Worm (Caenorhabditis elegans) whole organism, young adult: ENCODE measurements around the gene F11G11.5.

ENCODE experiments used
- B0035.1 ChIP-seq: sonication (generic microtip); optimal IDR thresholded peaks from 2 replicates; lab custom pipeline; 2016; ENCODE audit warnings: missing genetic modification characterization, mild to moderate bottlenecking, missing compliant biosample characterization, missing genotype, missing genetic modification reagents
- B0261.1 ChIP-seq: sonication (generic microtip); optimal IDR thresholded peaks from 2 replicates; lab custom pipeline; 2016; ENCODE audit warnings: mild to moderate bottlenecking, missing genetic modification characterization, moderate library complexity, missing compliant biosample characterization
- B0336.3 ChIP-seq: fragments of 200-800 bp; sonication (Bioruptor generic); IDR thresholded peaks from 2 replicates; pipeline ENCODE4 v1.3.6; 2022; ENCODE audit warnings: missing genetic modification characterization, missing compliant biosample characterization
- C06A6.2 ChIP-seq: fragments of 200-800 bp; sonication (Bioruptor generic); conservative IDR thresholded peaks from 2 replicates; pipeline ENCODE4 v1.3.6; 2022; ENCODE audit warnings: missing genetic modification characterization, missing compliant biosample characterization
- C17E4.6 ChIP-seq: fragments of 200-800 bp; sonication (Bioruptor generic); IDR thresholded peaks from 2 replicates; pipeline ENCODE4 v1.3.6; 2022; ENCODE audit warnings: missing genetic modification reagents, missing genetic modification characterization, missing compliant biosample characterization
- D2030.7 ChIP-seq: fragments of 200-800 bp; sonication (Bioruptor generic); IDR thresholded peaks from 2 replicates; pipeline ENCODE4 v1.3.6; 2022; ENCODE audit warnings: missing genetic modification reagents, missing genetic modification characterization, missing compliant biosample characterization
- F23B12.7 ChIP-seq: sonication (generic microtip); optimal IDR thresholded peaks from 2 replicates; lab custom pipeline; 2017; ENCODE audit warnings: missing genetic modification characterization, mild to moderate bottlenecking, missing compliant biosample characterization, antibody characterized with exemption, moderate library complexity; ENCODE audit not compliant: insufficient read depth
- F37B4.10 ChIP-seq: fragments of 200-800 bp; sonication (Bioruptor generic); IDR thresholded peaks from 2 replicates; pipeline ENCODE4 v1.3.6; 2022; ENCODE audit warnings: missing genetic modification characterization, missing compliant biosample characterization
- F49E8.2 ChIP-seq: sonication (generic microtip); optimal IDR thresholded peaks from 3 replicates; lab custom pipeline; 2017; ENCODE audit warnings: missing genetic modification characterization, mild to moderate bottlenecking, missing compliant biosample characterization, antibody characterized with exemption, moderate library complexity; ENCODE audit not compliant: insufficient read depth
- F52B5.7 ChIP-seq: sonication (generic microtip); optimal IDR thresholded peaks from 2 replicates; lab custom pipeline; 2016; ENCODE audit warnings: mild to moderate bottlenecking, missing genetic modification characterization, missing compliant biosample characterization
- T07F8.4 ChIP-seq: sonication (generic microtip); optimal IDR thresholded peaks from 2 replicates; lab custom pipeline; 2016; ENCODE audit warnings: mild to moderate bottlenecking, missing genetic modification characterization, moderate library complexity, missing compliant biosample characterization
- Y53G8AR.9 ChIP-seq: fragments of 200-800 bp; sonication (Bioruptor generic); conservative IDR thresholded peaks from 2 replicates; pipeline ENCODE4 v1.3.6; 2022; ENCODE audit warnings: missing genetic modification reagents, missing genetic modification characterization, missing compliant biosample characterization
- Y79H2A.3 ChIP-seq: fragments of 200-800 bp; sonication (Bioruptor generic); conservative IDR thresholded peaks from 2 replicates; pipeline ENCODE4 v1.3.6; 2022; ENCODE audit warnings: missing genetic modification reagents, missing genetic modification characterization, missing compliant biosample characterization
- atf-7 ChIP-seq: sonication (generic microtip); optimal IDR thresholded peaks from 2 replicates; lab custom pipeline; 2017; ENCODE audit warnings: mild to moderate bottlenecking, missing genetic modification characterization, missing compliant biosample characterization
- athp-1 ChIP-seq: sonication (generic microtip); optimal IDR thresholded peaks from 2 replicates; lab custom pipeline; 2017; ENCODE audit warnings: mild to moderate bottlenecking, missing genetic modification characterization, missing compliant biosample characterization
- bed-1 ChIP-seq: fragments of 200-800 bp; sonication (Bioruptor generic); IDR thresholded peaks from 2 replicates; pipeline ENCODE4 v1.3.6; 2022; ENCODE audit warnings: missing genetic modification reagents, missing genetic modification characterization, missing compliant biosample characterization
- cebp-1 ChIP-seq, 2 experiments: fragments of 200-800 bp in 1 of 2; sonication (Bioruptor generic) in 1 of 2; sonication (generic microtip) in 1 of 2; IDR thresholded peaks in 1 of 2; optimal IDR thresholded peaks in 1 of 2; 2 replicates each; pipeline versions ENCODE4 v1.3.6 to Lab custom; 2017 to 2022; ENCODE audit warnings: missing compliant biosample characterization in 2 of 2, missing genetic modification characterization in 2 of 2, mild to moderate bottlenecking in 1 of 2, missing genetic modification reagents in 1 of 2, moderate library complexity in 1 of 2
- cebp-2 ChIP-seq: fragments of 200-800 bp; sonication (Bioruptor generic); IDR thresholded peaks from 2 replicates; pipeline ENCODE4 v1.3.6; 2022; ENCODE audit warnings: missing genetic modification characterization, missing compliant biosample characterization
- ceh-27 ChIP-seq: fragments of 200-800 bp; sonication (Bioruptor generic); optimal IDR thresholded peaks from 2 replicates; lab custom pipeline; 2018; ENCODE audit warnings: mild to moderate bottlenecking, missing genetic modification characterization, moderate library complexity, missing compliant biosample characterization
- ceh-40 ChIP-seq: fragments of 200-800 bp; sonication (Bioruptor generic); IDR thresholded peaks from 2 replicates; pipeline ENCODE4 v1.3.6; 2022; ENCODE audit warnings: missing genetic modification characterization, missing compliant biosample characterization
- ceh-58 ChIP-seq: fragments of 200-800 bp; sonication (Bioruptor generic); IDR thresholded peaks from 2 replicates; pipeline ENCODE4 v1.3.6; 2022; ENCODE audit warnings: missing genetic modification characterization, missing compliant biosample characterization
- efl-1 ChIP-seq: fragments of 150-350 bp; optimal IDR thresholded peaks from 2 replicates; lab custom pipeline; 2014; ENCODE audit warnings: missing biosample characterization, missing genetic modification reagents, missing genetic modification characterization
- egl-44 ChIP-seq: fragments of 200-800 bp; sonication (Bioruptor generic); IDR thresholded peaks from 2 replicates; pipeline ENCODE4 v1.3.6; 2022; ENCODE audit warnings: missing genetic modification reagents, missing genetic modification characterization, missing compliant biosample characterization
- egrh-3 ChIP-seq: fragments of 200-800 bp; sonication (Bioruptor generic); IDR thresholded peaks from 2 replicates; pipeline ENCODE4 v1.3.6; 2022; ENCODE audit warnings: missing genetic modification reagents, missing genetic modification characterization, missing compliant biosample characterization
- ets-4 ChIP-seq: fragments of 200-800 bp; sonication (Bioruptor generic); optimal IDR thresholded peaks from 2 replicates; lab custom pipeline; 2018; ENCODE audit warnings: mild to moderate bottlenecking, missing genetic modification characterization, missing compliant biosample characterization
- him-1 ChIP-seq: sonication (generic microtip); optimal IDR thresholded peaks from 2 replicates; lab custom pipeline; 2016; ENCODE audit warnings: missing genotype, missing genetic modification reagents, missing genetic modification characterization, missing compliant biosample characterization
- hlh-26 ChIP-seq: fragments of 200-800 bp; sonication (Bioruptor generic); conservative IDR thresholded peaks from 2 replicates; pipeline ENCODE4 v1.3.6; 2022; ENCODE audit warnings: missing genetic modification reagents, missing genetic modification characterization, missing compliant biosample characterization
- hmg-1.2 ChIP-seq: fragments of 200-800 bp; sonication (Bioruptor generic); IDR thresholded peaks from 2 replicates; pipeline ENCODE4 v1.3.6; 2022; ENCODE audit warnings: missing genetic modification reagents, missing genetic modification characterization, missing compliant biosample characterization
- hmg-20 ChIP-seq: fragments of 200-800 bp; sonication (Bioruptor generic); IDR thresholded peaks from 2 replicates; pipeline ENCODE4 v1.3.6; 2022; ENCODE audit warnings: missing genetic modification reagents, missing genetic modification characterization, missing compliant biosample characterization
- let-607 ChIP-seq, 2 experiments: fragments of 200-800 bp in 1 of 2; sonication (Bioruptor generic) in 1 of 2; sonication (generic microtip) in 1 of 2; optimal IDR thresholded peaks; 2 replicates each; lab custom pipeline; 2016 to 2018; ENCODE audit warnings: mild to moderate bottlenecking in 2 of 2, missing compliant biosample characterization in 2 of 2, missing genetic modification characterization in 2 of 2, moderate library complexity in 2 of 2, missing genotype in 1 of 2
- lin-35 ChIP-seq, 3 experiments: fragments of 150-350 bp in 2 of 3; sonication (generic microtip) in 1 of 3; optimal IDR thresholded peaks; 2 replicates each; lab custom pipeline; 2014 to 2018; ENCODE audit warnings: missing biosample characterization in 3 of 3, missing genetic modification characterization in 3 of 3, missing genetic modification reagents in 3 of 3
- lin-40 ChIP-seq: sonication (generic microtip); optimal IDR thresholded peaks from 2 replicates; lab custom pipeline; 2016; ENCODE audit warnings: missing genetic modification characterization, mild to moderate bottlenecking, missing compliant biosample characterization, missing genotype, missing genetic modification reagents
- lin-54 ChIP-seq: fragments of 200-800 bp; sonication (Bioruptor generic); optimal IDR thresholded peaks from 2 replicates; lab custom pipeline; 2018; ENCODE audit warnings: mild to moderate bottlenecking, missing genetic modification characterization, missing compliant biosample characterization
- madf-3 ChIP-seq: fragments of 200-800 bp; sonication (Bioruptor generic); IDR thresholded peaks from 2 replicates; pipeline ENCODE4 v1.3.6; 2022; ENCODE audit warnings: missing genetic modification reagents, missing genetic modification characterization, missing compliant biosample characterization
- madf-6 ChIP-seq: fragments of 200-800 bp; sonication (Bioruptor generic); IDR thresholded peaks from 2 replicates; pipeline ENCODE4 v1.3.6; 2022; ENCODE audit warnings: missing genetic modification reagents, missing genetic modification characterization, missing compliant biosample characterization
- mcd-1 ChIP-seq: fragments of 200-800 bp; sonication (Bioruptor generic); IDR thresholded peaks from 2 replicates; pipeline ENCODE4 v1.3.6; 2022; ENCODE audit warnings: missing genetic modification reagents, missing genetic modification characterization, missing compliant biosample characterization
- nfyb-1 ChIP-seq: fragments of 200-800 bp; sonication (Bioruptor generic); IDR thresholded peaks from 2 replicates; pipeline ENCODE4 v1.3.6; 2022; ENCODE audit warnings: missing genetic modification reagents, missing genetic modification characterization, missing compliant biosample characterization
- nhr-27 ChIP-seq: fragments of 200-800 bp; sonication (Bioruptor generic); optimal IDR thresholded peaks from 2 replicates; lab custom pipeline; 2018; ENCODE audit warnings: mild to moderate bottlenecking, missing genetic modification characterization, moderate library complexity, missing compliant biosample characterization
- pha-4 ChIP-seq: fragments of 150-350 bp; sonication (generic microtip); optimal IDR thresholded peaks from 2 replicates; lab custom pipeline; 2014; ENCODE audit warnings: missing biosample characterization, missing genetic modification reagents, missing genetic modification characterization
- rec-8 ChIP-seq, 2 experiments: sonication (generic microtip); optimal IDR thresholded peaks; 2 replicates each; lab custom pipeline; 2016; ENCODE audit warnings: mild to moderate bottlenecking in 2 of 2, missing genetic modification characterization in 2 of 2, missing genetic modification reagents in 2 of 2, missing genotype in 2 of 2, missing biosample characterization in 1 of 2, missing compliant biosample characterization in 1 of 2, moderate library complexity in 1 of 2
- repo-1 ChIP-seq: sonication (generic microtip); optimal IDR thresholded peaks from 2 replicates; lab custom pipeline; 2017; ENCODE audit warnings: mild to moderate bottlenecking, missing genetic modification characterization, missing compliant biosample characterization
- snpc-4 ChIP-seq, 5 experiments: fragments of 150-350 bp in 1 of 5; sonication (generic microtip) in 4 of 5; optimal IDR thresholded peaks; 2 replicates each; lab custom pipeline; 2014 to 2018; ENCODE audit warnings: missing genetic modification characterization in 5 of 5, missing biosample characterization in 3 of 5, antibody characterized with exemption in 2 of 5, mild to moderate bottlenecking in 2 of 5, missing compliant biosample characterization in 2 of 5, missing genotype in 2 of 5, moderate library complexity in 2 of 5, missing genetic modification reagents in 1 of 5
- tbp1 ChIP-seq: fragments of 200-800 bp; sonication (Bioruptor generic); optimal IDR thresholded peaks from 2 replicates; lab custom pipeline; 2018; ENCODE audit warnings: mild to moderate bottlenecking, missing genetic modification characterization, missing compliant biosample characterization
- tlf-1 ChIP-seq: fragments of 200-800 bp; sonication (Bioruptor generic); optimal IDR thresholded peaks from 2 replicates; lab custom pipeline; 2018; ENCODE audit warnings: mild to moderate bottlenecking, missing genetic modification characterization, missing compliant biosample characterization
- zfh-2 ChIP-seq: fragments of 200-800 bp; sonication (Bioruptor generic); conservative IDR thresholded peaks from 2 replicates; pipeline ENCODE4 v1.3.6; 2022; ENCODE audit warnings: missing genetic modification reagents, missing genetic modification characterization, missing compliant biosample characterization
- zim-3 ChIP-seq: sonication (generic microtip); optimal IDR thresholded peaks from 2 replicates; lab custom pipeline; 2017; ENCODE audit warnings: mild to moderate bottlenecking, missing genetic modification characterization, moderate library complexity, missing compliant biosample characterization

F11G11.5 gene

DNA sequence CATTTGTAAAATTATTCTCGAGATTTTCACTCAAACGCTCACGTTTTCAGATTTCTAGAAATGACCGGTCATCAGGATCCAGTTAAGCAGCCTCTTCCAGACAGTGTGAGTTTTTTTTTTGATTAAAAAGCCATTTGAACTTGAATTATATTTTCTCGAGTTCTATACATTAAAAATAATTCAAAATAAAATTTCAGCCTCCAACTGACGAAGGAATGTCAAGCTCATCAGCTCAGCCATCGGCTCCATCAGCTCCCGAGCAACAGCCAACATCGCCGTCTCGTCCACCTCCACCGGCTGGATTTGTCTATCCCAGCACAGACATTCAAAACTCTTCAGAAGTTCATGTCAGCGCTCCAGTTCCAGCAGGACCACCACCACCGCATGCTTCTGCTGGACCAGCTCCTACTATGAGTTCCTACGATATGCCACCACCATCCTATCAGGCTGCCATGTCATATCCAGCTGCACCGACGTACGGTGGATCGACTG, at the start of gene F11G11.5:
F11G11.5 (plus strand) TSS at position 51 of the 492 bp plus-strand sequence.
- TF ChIP-seq bed-1 (GFP tag; lab: Robert Waterston, UW) (no peak), atf-7 (tag; lab: Kevin White, UChicago) (peak; percentile 8), Y79H2A.3 (no peak), efl-1 (GFP tag; lab: Kevin White, UChicago) (no peak), cebp-2 (0 out of 2 replicates have a peak, but pooled peaks have one; percentile 47), B0035.1 (tag; lab: Kevin White, UChicago) (no peak), rec-8 (tag; optimal IDR thresholded peaks at IDR 0.05; lab: Kevin White, UChicago) (no peak), him-1 (tag; lab: Kevin White, UChicago) (no peak), ceh-40 (no peak), zfh-2 (GFP tag; lab: Robert Waterston, UW) (peak; percentile 86), ceh-58 (GFP tag; lab: Robert Waterston, UW) (no peak), cebp-1 (GFP tag; IDR thresholded peaks at IDR 0.05; lab: Robert Waterston, UW) (no peak), cebp-1 (tag; optimal IDR thresholded peaks at IDR 0.05; lab: Kevin White, UChicago) (peak; percentile 24), ceh-27 (GFP tag; lab: Kevin White, UChicago) (no peak), hlh-26 (no peak), F49E8.2 (tag; lab: Kevin White, UChicago) (no peak), lin-35 (GFP tag; optimal IDR thresholded peaks at IDR 0.05; lab: Kevin White, UChicago) (no peak), lin-40 (no peak), hmg-20 (GFP tag; lab: Robert Waterston, UW) (no peak), B0261.1 (no peak), D2030.7 (GFP tag; lab: Robert Waterston, UW) (no peak), pha-4 (tag; lab: Kevin White, UChicago) (no peak), tlf-1 (GFP tag; lab: Kevin White, UChicago) (peak; percentile 16), let-607 (tag; optimal IDR thresholded peaks at IDR 0.05; lab: Kevin White, UChicago) (peak in 1 of 2 experiments; percentile 21), T07F8.4 (tag; lab: Kevin White, UChicago) (no peak), zim-3 (tag; lab: Kevin White, UChicago) (no peak), egl-44 (GFP tag; lab: Robert Waterston, UW) (no peak), athp-1 (tag; lab: Kevin White, UChicago) (peak; percentile 48), F23B12.7 (tag; lab: Kevin White, UChicago) (no peak), egrh-3 (GFP tag; lab: Robert Waterston, UW) (peak; percentile 26; the same call in 1 of the 2 replicates), C17E4.6 (GFP tag; lab: Robert Waterston, UW) (no peak), ets-4 (GFP tag; lab: Kevin White, UChicago) (no peak), tbp1 (no peak), nhr-27 (tag; lab: Kevin White, UChicago) (no peak), repo-1 (peak; percentile 32), lin-54 (no peak), madf-6 (GFP tag; lab: Robert Waterston, UW) (0 out of 2 replicates have a peak, but pooled peaks have one; percentile 22), B0336.3 (GFP tag; lab: Robert Waterston, UW) (peak; percentile 59; the same call in 1 of the 2 replicates), madf-3 (GFP tag; lab: Robert Waterston, UW) (0 out of 2 replicates have a peak, but pooled peaks have one; percentile 3), F52B5.7 (no peak), Y53G8AR.9 (GFP tag; lab: Robert Waterston, UW) (no peak), C06A6.2 (no peak), hmg-1.2 (GFP tag; lab: Robert Waterston, UW) (0 out of 2 replicates have a peak, but pooled peaks have one; percentile 13), nfyb-1 (GFP tag; lab: Robert Waterston, UW) (peak; percentile 75; the same call in 1 of the 2 replicates), snpc-4 (GFP tag; optimal IDR thresholded peaks at IDR 0.05; lab: Kevin White, UChicago) (no peak), snpc-4 (tag; optimal IDR thresholded peaks at IDR 0.05; lab: Kevin White, UChicago) (no peak), mcd-1 (GFP tag; lab: Robert Waterston, UW) (peak; percentile 41; the same call in 1 of the 2 replicates), F37B4.10 (no peak)
